Worm (Caenorhabditis elegans): Measurements from ENCODE around the gene lin-23.

The lin-23 gene

ce11 chrII:6342455-6342854, 28.6 kb upstream of the lin-23 start (continued):
- TF ChIP-seq lin-14 (GFP tag; optimal IDR thresholded peaks at IDR 0.05) (peak; percentile 24), fos-1 (tag; optimal IDR thresholded peaks at IDR 0.05) (no peak), nhr-71 (tag; optimal IDR thresholded peaks at IDR 0.05) (peak; percentile 64), lin-13 (GFP tag; optimal IDR thresholded peaks at IDR 0.05) (no peak), lin-15B (tag; optimal IDR thresholded peaks at IDR 0.05) (no peak), egl-27 (tag; optimal IDR thresholded peaks at IDR 0.05) (no peak), mep-1 (tag; optimal IDR thresholded peaks at IDR 0.05) (no peak), ceh-88 (GFP tag; IDR thresholded peaks at IDR 0.05) (no peak), lsy-2 (tag; optimal IDR thresholded peaks at IDR 0.05) (no peak), nhr-85 (tag) (no peak), nhr-90 (tag; optimal IDR thresholded peaks at IDR 0.05; ENCODE audit: poor library complexity) (no peak), lin-39 (tag; optimal IDR thresholded peaks at IDR 0.05) (no peak), F16B12.6 (tag; optimal IDR thresholded peaks at IDR 0.05) (no peak), nhr-76 (tag; optimal IDR thresholded peaks at IDR 0.05) (no peak), vab-15 (tag; optimal IDR thresholded peaks at IDR 0.05) (no peak), tbx-2 (tag; optimal IDR thresholded peaks at IDR 0.05) (no peak), C34B4.2 (tag; optimal IDR thresholded peaks at IDR 0.05) (no peak), unc-62 (GFP tag; optimal IDR thresholded peaks at IDR 0.05) (no peak), nhr-77 (tag; optimal IDR thresholded peaks at IDR 0.05) (peak; percentile 5), efl-3 (GFP tag; optimal IDR thresholded peaks at IDR 0.05) (no peak)

DNA sequence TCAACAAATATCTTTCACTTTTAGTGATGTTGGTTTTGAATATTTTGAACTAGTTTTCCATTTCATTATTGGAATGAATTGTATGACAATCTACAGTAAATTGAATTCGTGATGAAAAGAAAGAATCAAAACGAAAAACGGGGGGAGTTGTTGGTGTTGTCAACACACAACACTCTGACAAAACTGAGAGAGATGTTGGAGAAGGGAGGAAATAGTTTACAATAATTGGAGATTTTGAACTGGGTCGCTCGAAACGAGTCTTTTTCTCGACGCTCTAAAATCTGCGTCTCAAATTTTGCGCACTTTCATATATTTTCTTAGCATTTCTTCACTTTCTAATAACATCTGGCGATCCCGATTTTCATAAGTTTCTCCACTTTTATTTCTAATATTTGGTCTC, 27.2 kb upstream of the lin-23 start, which contains the start of gene txt-18:
Gene txt-18 (plus strand): TSS at position 180 of the 400 bp plus-strand sequence.
- TF ChIP-seq dsc-1 (tag; optimal IDR thresholded peaks at IDR 0.05) (peak; percentile 45), pax-3 (tag; optimal IDR thresholded peaks at IDR 0.05) (no peak), zip-4 (GFP tag; optimal IDR thresholded peaks at IDR 0.05) (no peak), lsy-2 (tag; optimal IDR thresholded peaks at IDR 0.05) (peak in 1 of 2 experiments; percentile 59), swsn-7 (tag; optimal IDR thresholded peaks at IDR 0.05) (peak; percentile 1), lin-35 (GFP tag; optimal IDR thresholded peaks at IDR 0.05) (peak in 1 of 2 experiments; percentile 13), nhr-71 (tag; optimal IDR thresholded peaks at IDR 0.05) (peak; percentile 52), lin-14 (GFP tag; optimal IDR thresholded peaks at IDR 0.05) (peak; percentile 69), rnt-1 (tag; optimal IDR thresholded peaks at IDR 0.05) (peak; percentile 4), mdl-1 (tag; optimal IDR thresholded peaks at IDR 0.05) (no peak), hlh-4 (tag; optimal IDR thresholded peaks at IDR 0.05) (no peak), fkh-4 (tag; optimal IDR thresholded peaks at IDR 0.05; ENCODE audit: borderline replicate concordance) (no peak), nhr-47 (tag; optimal IDR thresholded peaks at IDR 0.05) (peak; percentile 19), ztf-11 (tag; optimal IDR thresholded peaks at IDR 0.05) (no peak), snu-23 (GFP tag; optimal IDR thresholded peaks at IDR 0.05) (peak; percentile 51), nhr-20 (tag; optimal IDR thresholded peaks at IDR 0.05) (peak; percentile 47), blmp-1 (tag; optimal IDR thresholded peaks at IDR 0.05) (peak; percentile 90), lin-13 (GFP tag; optimal IDR thresholded peaks at IDR 0.05) (peak; percentile 23), elt-3 (tag; optimal IDR thresholded peaks at IDR 0.05) (peak in 1 of 6 experiments; percentile 32), efl-1 (optimal IDR thresholded peaks at IDR 0.05) (peak; percentile 9 to 13), efl-1 (GFP tag; optimal IDR thresholded peaks at IDR 0.05 in 1 of 2) (no peak), nhr-85 (tag) (peak; percentile 22), alr-1 (tag; optimal IDR thresholded peaks at IDR 0.05; ENCODE audit: borderline replicate concordance) (no peak)

DNA sequence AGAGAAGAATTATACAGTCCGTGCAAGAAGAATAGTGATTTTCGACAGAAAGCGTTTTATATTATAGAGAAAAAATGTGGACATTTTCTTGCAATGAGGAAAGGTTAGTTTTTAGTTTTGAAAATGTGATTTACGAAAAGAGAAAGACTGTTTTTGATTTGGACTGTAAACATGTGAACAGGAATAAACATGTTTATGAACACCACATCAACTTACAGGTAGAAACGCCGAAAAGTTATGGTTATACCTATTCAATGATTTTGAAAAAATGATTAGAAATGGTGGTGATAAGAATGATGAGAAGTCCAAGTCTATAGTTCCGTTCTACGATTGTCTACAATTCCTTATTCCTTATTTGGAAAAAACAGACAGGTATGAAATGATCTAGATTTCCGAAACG, 26.6 kb upstream of the lin-23 start:
- TF ChIP-seq nhr-76 (tag; optimal IDR thresholded peaks at IDR 0.05): no peak
- TF ChIP-seq grh-1 (GFP tag; IDR thresholded peaks at IDR 0.05): no peak
- TF ChIP-seq ceh-82 (tag; optimal IDR thresholded peaks at IDR 0.05): no peak
- no peak for TF ChIP-seq nhr-19 (GFP tag; conservative IDR thresholded peaks at IDR 0.05)
- TF ChIP-seq ces-1 (GFP tag; optimal IDR thresholded peaks at IDR 0.05): no peak
- no peak for TF ChIP-seq sptf-1 (tag; optimal IDR thresholded peaks at IDR 0.05)
- no peak for TF ChIP-seq efl-1 (optimal IDR thresholded peaks at IDR 0.05)
- no peak for TF ChIP-seq efl-1 (GFP tag; optimal IDR thresholded peaks at IDR 0.05 in 1 of 2)
- no peak for TF ChIP-seq tbx-2 (tag; optimal IDR thresholded peaks at IDR 0.05)
- TF ChIP-seq sup-37 (GFP tag; optimal IDR thresholded peaks at IDR 0.05): no peak
- no peak for TF ChIP-seq nhr-20 (tag; optimal IDR thresholded peaks at IDR 0.05)
- no peak for TF ChIP-seq swsn-7 (tag; optimal IDR thresholded peaks at IDR 0.05)
- no peak for TF ChIP-seq isw-1 (GFP tag; IDR thresholded peaks at IDR 0.05)
- no peak for TF ChIP-seq snu-23 (GFP tag; optimal IDR thresholded peaks at IDR 0.05)
- no peak for TF ChIP-seq unc-86 (tag; optimal IDR thresholded peaks at IDR 0.05)
